Fruit fly (Drosophila melanogaster): Measurements from ENCODE around the gene mRpL1.

DNA sequence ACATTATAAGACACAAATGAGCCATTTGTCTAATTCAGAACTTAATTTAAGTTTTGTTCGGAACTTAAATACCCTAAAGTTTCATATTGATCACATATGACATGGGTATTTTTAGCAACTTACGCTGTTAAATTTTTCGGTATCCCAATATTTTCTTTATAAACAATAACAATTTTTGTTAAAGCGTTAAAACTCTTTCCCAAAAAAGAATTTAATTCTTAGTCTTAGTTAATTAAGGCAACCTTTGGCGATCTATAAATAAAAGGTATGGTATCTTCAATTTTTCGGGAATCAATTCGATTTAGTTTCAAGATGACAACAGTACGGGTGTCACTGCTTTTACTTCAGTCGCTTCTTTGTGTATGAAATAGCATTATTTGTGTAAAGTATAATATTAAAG is 10.3 kb upstream of the mRpL1 start, which contains the start of gene CG31464:
- TF ChIP-seq fd96Ca (GFP tag; IDR thresholded peaks at IDR 0.05) (no peak), Pif1A (GFP tag; optimal IDR thresholded peaks at IDR 0.05) (no peak), Pif1B (GFP tag; optimal IDR thresholded peaks at IDR 0.05) (no peak), CG14655 (GFP tag; optimal IDR thresholded peaks at IDR 0.05) (no peak), Snoo (tag; optimal IDR thresholded peaks at IDR 0.05) (no peak), EcR (GFP tag; optimal IDR thresholded peaks at IDR 0.05) (no peak), CG8301 (tag; optimal IDR thresholded peaks at IDR 0.05) (no peak), CG15710 (tag; optimal IDR thresholded peaks at IDR 0.05) (no peak), CG17806 (tag; optimal IDR thresholded peaks at IDR 0.05) (no peak), CG13204 (GFP tag; optimal IDR thresholded peaks at IDR 0.05) (no peak), CG34367 (tag; optimal IDR thresholded peaks at IDR 0.05) (no peak)

Data from whole organism, pupa.